Fruit fly (Drosophila melanogaster) whole organism, pupa: Measurements from ENCODE around the gene rgn.

Experiments
- CG10348 ChIP-seq: fragments of 200-800 bp; sonication (Bioruptor generic); IDR thresholded peaks from 2 replicates; pipeline ENCODE4 v1.3.6; 2022; ENCODE audit warnings: missing biosample characterization, missing genetic modification characterization
- CG12605 ChIP-seq: fragments of 200-800 bp; sonication (Bioruptor generic); IDR thresholded peaks from 2 replicates; pipeline ENCODE4 v1.3.6; 2022; ENCODE audit warnings: missing biosample characterization, missing genetic modification characterization
- CG13204 ChIP-seq: fragments of 200-800 bp; sonication (Bioruptor generic); optimal IDR thresholded peaks from 2 replicates; lab custom pipeline; 2018; ENCODE audit warnings: missing biosample characterization, mild to moderate bottlenecking, missing genetic modification characterization, moderate library complexity
- CG14655 ChIP-seq: fragments of 200-800 bp; sonication (Bioruptor generic); optimal IDR thresholded peaks from 3 replicates; lab custom pipeline; 2017; ENCODE audit warnings: mild to moderate bottlenecking, missing biosample characterization, missing genetic modification reagents, missing genetic modification characterization
- CG15710 ChIP-seq: fragments of 200-800 bp; sonication (Bioruptor generic); optimal IDR thresholded peaks from 2 replicates; lab custom pipeline; 2018; ENCODE audit warnings: missing biosample characterization, mild to moderate bottlenecking, missing genetic modification characterization, moderate library complexity
- CG17806 ChIP-seq: fragments of 200-800 bp; sonication (Bioruptor generic); optimal IDR thresholded peaks from 2 replicates; lab custom pipeline; 2018; ENCODE audit warnings: missing biosample characterization, mild to moderate bottlenecking, missing genetic modification characterization, moderate library complexity
- CG32121 ChIP-seq: fragments of 200-800 bp; sonication (Bioruptor generic); IDR thresholded peaks from 2 replicates; pipeline ENCODE4 v1.3.6; 2022; ENCODE audit warnings: missing biosample characterization, missing genetic modification characterization
- CG34367 ChIP-seq: fragments of 200-800 bp; sonication (Bioruptor generic); optimal IDR thresholded peaks from 2 replicates; lab custom pipeline; 2018; ENCODE audit warnings: missing biosample characterization, mild to moderate bottlenecking, missing genetic modification characterization
- CG4496 ChIP-seq: fragments of 200-800 bp; sonication (Bioruptor generic); IDR thresholded peaks from 3 replicates; pipeline ENCODE4 v1.3.6; 2022; ENCODE audit warnings: missing biosample characterization, missing genetic modification characterization
- CG8159 ChIP-seq: fragments of 200-800 bp; sonication (Bioruptor generic); optimal IDR thresholded peaks from 3 replicates; lab custom pipeline; 2018; ENCODE audit warnings: missing biosample characterization, mild to moderate bottlenecking, missing genetic modification characterization, moderate library complexity
- CG8301 ChIP-seq: fragments of 200-800 bp; sonication (Bioruptor generic); optimal IDR thresholded peaks from 2 replicates; lab custom pipeline; 2018; ENCODE audit warnings: missing biosample characterization, mild to moderate bottlenecking, missing genetic modification characterization
- CG9948 ChIP-seq: fragments of 200-800 bp; sonication (Bioruptor generic); optimal IDR thresholded peaks from 2 replicates; lab custom pipeline; 2018; ENCODE audit warnings: missing biosample characterization, mild to moderate bottlenecking, missing genetic modification characterization, moderate library complexity
- D1 ChIP-seq: fragments of 200-800 bp; sonication (Bioruptor generic); optimal IDR thresholded peaks from 2 replicates; lab custom pipeline; 2018; ENCODE audit warnings: missing biosample characterization, mild to moderate bottlenecking, missing genetic modification characterization, moderate library complexity
- EcR ChIP-seq: fragments of 200-800 bp; sonication (Bioruptor generic); optimal IDR thresholded peaks from 3 replicates; lab custom pipeline; 2019; ENCODE audit warnings: missing biosample characterization, missing genetic modification characterization, mild to moderate bottlenecking, moderate library complexity, missing genetic modification reagents
- Ets98B ChIP-seq: fragments of 200-800 bp; sonication (Bioruptor generic); IDR thresholded peaks from 2 replicates; pipeline ENCODE4 v1.3.6; 2022; ENCODE audit warnings: missing biosample characterization, missing genetic modification characterization
- Pif1A ChIP-seq: fragments of 200-800 bp; sonication (Bioruptor generic); optimal IDR thresholded peaks from 3 replicates; lab custom pipeline; 2016; ENCODE audit warnings: missing biosample characterization, missing genetic modification characterization
- Pif1B ChIP-seq: fragments of 200-800 bp; sonication (Bioruptor generic); optimal IDR thresholded peaks from 3 replicates; lab custom pipeline; 2016; ENCODE audit warnings: missing biosample characterization, missing genetic modification characterization
- Snoo ChIP-seq: fragments of 200-800 bp; sonication (Bioruptor generic); optimal IDR thresholded peaks from 3 replicates; lab custom pipeline; 2017; ENCODE audit warnings: missing biosample characterization, mild to moderate bottlenecking, missing genetic modification characterization, inconsistent platforms
- fd96Ca ChIP-seq: fragments of 200-800 bp; sonication (Bioruptor generic); IDR thresholded peaks from 3 replicates; pipeline ENCODE4 v1.3.6; 2022; ENCODE audit warnings: missing biosample characterization, missing genetic modification characterization
- gl ChIP-seq: fragments of 200-800 bp; sonication (Bioruptor generic); optimal IDR thresholded peaks from 2 replicates; lab custom pipeline; 2018; ENCODE audit warnings: missing biosample characterization, mild to moderate bottlenecking, missing genetic modification characterization
- rn ChIP-seq: fragments of 200-800 bp; sonication (Bioruptor generic); IDR thresholded peaks from 2 replicates; pipeline ENCODE4 v1.3.6; 2022; ENCODE audit warnings: missing biosample characterization, missing genetic modification characterization

Gene rgn

DNA sequence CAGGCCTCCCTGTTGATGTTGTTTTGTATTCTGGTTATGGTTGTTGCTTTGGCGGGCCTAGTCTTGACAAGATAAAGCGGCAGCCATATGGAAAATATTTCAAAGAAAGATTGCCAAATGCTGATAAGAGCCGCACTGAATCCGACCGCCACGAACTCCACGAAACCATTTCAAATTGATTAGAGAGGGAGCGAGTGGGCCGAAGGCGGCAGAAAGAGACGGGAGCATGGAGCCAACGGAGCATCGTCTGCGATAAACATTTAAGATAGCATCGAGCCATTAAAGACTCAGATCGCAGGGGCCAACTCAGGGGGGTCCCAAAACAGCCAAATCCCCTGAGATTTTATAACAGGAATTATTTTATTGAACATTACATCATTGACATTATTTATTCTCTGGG is 17.9 kb downstream of the rgn start:
- no peak for TF ChIP-seq CG13204 (GFP tag; lab: Kevin White, UChicago)

dm6 chr3L:21402552-21402951 is 20.3 kb downstream of the rgn start:
- TF ChIP-seq CG13204 (GFP tag; lab: Kevin White, UChicago), result no peak
- no peak for TF ChIP-seq D1 (tag; lab: Kevin White, UChicago)
- TF ChIP-seq CG4496 (GFP tag; lab: Robert Waterston, UW), result no peak
- TF ChIP-seq CG8301, result no peak
- TF ChIP-seq CG8159, result no peak
- TF ChIP-seq CG10348 (GFP tag; lab: Robert Waterston, UW), result no peak
- TF ChIP-seq gl (tag; lab: Kevin White, UChicago), result no peak
- no peak for TF ChIP-seq CG34367 (tag; lab: Kevin White, UChicago)
- no peak for TF ChIP-seq CG12605 (GFP tag; lab: Robert Waterston, UW)
- no peak for TF ChIP-seq CG15710 (tag; lab: Kevin White, UChicago)
- TF ChIP-seq Pif1B (GFP tag; lab: Kevin White, UChicago), result no peak
- no peak for TF ChIP-seq EcR (GFP tag; lab: Kevin White, UChicago)
- no peak for TF ChIP-seq CG14655 (GFP tag; lab: Kevin White, UChicago)
- TF ChIP-seq Ets98B, result no peak
- TF ChIP-seq, all 21 proteins: peak for 0

dm6 chr3L:21406638-21407037 is 24.3 kb downstream of the rgn start, which contains the start of gene sa:
TSS of gene sa (minus strand) at chr3L:21406738.
- no peak for TF ChIP-seq D1 (tag; lab: Kevin White, UChicago)
- TF ChIP-seq CG9948 (tag; lab: Kevin White, UChicago), result no peak

- TF ChIP-seq CG15710 (tag; lab: Kevin White, UChicago), result no peak
- TF ChIP-seq CG17806 (tag; lab: Kevin White, UChicago), result no peak
- no peak for TF ChIP-seq CG12605 (GFP tag; lab: Robert Waterston, UW)
- TF ChIP-seq Snoo (tag; lab: Kevin White, UChicago), result no peak
- no peak for TF ChIP-seq CG13204 (GFP tag; lab: Kevin White, UChicago)
- TF ChIP-seq D1 (tag; lab: Kevin White, UChicago), result no peak
These were observed 29.8 kb downstream of the rgn start for dm6 chr3L:21412140-21412539.

DNA sequence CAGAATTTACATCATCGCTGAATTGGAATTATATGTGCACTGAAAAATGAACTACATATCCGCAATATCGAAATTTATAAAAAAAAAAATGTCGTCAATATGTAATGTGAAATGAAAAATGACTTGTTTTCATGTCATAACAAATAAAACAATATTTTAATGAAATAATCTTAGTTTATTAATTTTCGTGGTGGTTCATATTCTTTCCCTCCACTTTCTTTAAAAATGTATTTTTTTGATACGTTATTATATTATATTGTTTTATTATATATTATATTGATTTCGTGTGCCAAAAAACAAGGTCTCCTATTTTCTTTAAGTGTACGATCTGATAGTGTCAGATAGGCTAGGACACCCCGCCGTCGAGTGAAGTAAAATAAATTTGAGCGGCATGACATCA is 32.0 kb downstream of the rgn start:
- TF ChIP-seq fd96Ca (GFP tag; lab: Robert Waterston, UW) (no peak), CG34367 (tag; lab: Kevin White, UChicago) (no peak), Snoo (tag; lab: Kevin White, UChicago) (no peak), Ets98B (no peak), Pif1A (GFP tag; lab: Kevin White, UChicago) (peak; percentile 9), CG12605 (GFP tag; lab: Robert Waterston, UW) (no peak), CG14655 (GFP tag; lab: Kevin White, UChicago) (no peak)

DNA sequence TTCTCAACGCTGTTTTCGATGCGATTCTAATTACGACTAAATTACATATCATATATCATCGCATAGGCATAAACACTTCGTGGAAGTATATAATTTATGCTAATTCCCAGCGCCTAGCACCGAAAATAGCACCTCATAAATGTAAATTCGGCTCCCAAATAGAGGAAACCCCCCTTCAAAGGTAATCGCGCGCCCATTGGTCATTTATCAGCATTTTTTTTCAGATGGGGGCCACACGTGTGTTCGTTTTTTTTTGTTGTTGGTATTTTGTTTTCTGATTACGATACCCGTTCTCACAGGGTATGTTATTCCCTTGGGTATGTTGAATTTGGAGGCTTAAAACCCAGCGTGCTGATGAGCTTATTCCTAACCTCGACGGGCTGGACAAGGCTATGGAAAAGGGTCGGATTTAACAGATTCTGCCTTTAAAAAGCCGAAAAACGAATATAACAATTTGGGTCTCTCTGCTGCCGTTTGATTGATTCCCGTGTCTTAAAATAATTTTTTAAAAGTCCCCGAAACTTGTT is 34.7 kb downstream of the rgn start:
- TF ChIP-seq Ets98B (no peak), CG15710 (tag; lab: Kevin White, UChicago) (no peak), CG10348 (GFP tag; lab: Robert Waterston, UW) (no peak), Snoo (tag; lab: Kevin White, UChicago) (no peak), CG4496 (GFP tag; lab: Robert Waterston, UW) (no peak), CG9948 (tag; lab: Kevin White, UChicago) (no peak), rn (GFP tag; lab: Robert Waterston, UW) (no peak)

dm6 chr3L:21417884-21418536 is 35.7 kb downstream of the rgn start:
- TF ChIP-seq CG13204 (GFP tag; lab: Kevin White, UChicago) (peak; percentile 26), Snoo (tag; lab: Kevin White, UChicago) (no peak), D1 (tag; lab: Kevin White, UChicago) (peak; percentile 20), Pif1A (GFP tag; lab: Kevin White, UChicago) (peak; percentile 69), Pif1B (GFP tag; lab: Kevin White, UChicago) (peak; percentile 65), CG14655 (GFP tag; lab: Kevin White, UChicago) (peak; percentile 84), CG8159 (peak; percentile 84), CG34367 (tag; lab: Kevin White, UChicago) (peak; percentile 56), CG15710 (tag; lab: Kevin White, UChicago) (peak; percentile 79), Ets98B (peak; percentile 16; the same call in 1 of the 2 replicates), CG12605 (GFP tag; lab: Robert Waterston, UW) (no peak), rn (GFP tag; lab: Robert Waterston, UW) (no peak), CG8301 (peak; percentile 79), fd96Ca (GFP tag; lab: Robert Waterston, UW) (0 out of 3 replicates have a peak, but pooled peaks have one; percentile 37), CG4496 (GFP tag; lab: Robert Waterston, UW) (0 out of 3 replicates have a peak, but pooled peaks have one; percentile 28), CG32121 (peak; percentile 47), CG17806 (tag; lab: Kevin White, UChicago) (no peak), EcR (GFP tag; lab: Kevin White, UChicago) (no peak), gl (tag; lab: Kevin White, UChicago) (no peak), CG9948 (tag; lab: Kevin White, UChicago) (peak; percentile 73), CG10348 (GFP tag; lab: Robert Waterston, UW) (no peak)
